Worm (Caenorhabditis elegans) whole organism, L2 larva: Measurements from ENCODE around the gene ger-1.

Experiments used
- aly-2 ChIP-seq: fragments of 150-350 bp; optimal IDR thresholded peaks from 2 replicates; lab custom pipeline; 2014; ENCODE audit warnings: missing biosample characterization, missing genetic modification characterization
- ceh-16 ChIP-seq: fragments of 150-350 bp; optimal IDR thresholded peaks from 2 replicates; lab custom pipeline; 2014; ENCODE audit warnings: missing biosample characterization, missing genetic modification characterization
- lin-13 ChIP-seq: fragments of 150-350 bp; optimal IDR thresholded peaks from 2 replicates; lab custom pipeline; 2014; ENCODE audit warnings: missing biosample characterization, missing genetic modification reagents, missing genetic modification characterization
- lin-39 ChIP-seq: fragments of 150-350 bp; optimal IDR thresholded peaks from 2 replicates; lab custom pipeline; 2014; ENCODE audit warnings: missing biosample characterization, missing genetic modification reagents, missing genetic modification characterization
- mdl-1 ChIP-seq, 2 experiments: fragments of 150-350 bp in 1 of 2; sonication (generic microtip) in 1 of 2; optimal IDR thresholded peaks; 2 replicates each; lab custom pipeline; 2017; ENCODE audit warnings: missing biosample characterization in 2 of 2, missing genetic modification characterization in 2 of 2
- nhr-77 ChIP-seq: fragments of 150-350 bp; optimal IDR thresholded peaks from 2 replicates; lab custom pipeline; 2014; ENCODE audit warnings: missing biosample characterization, missing genetic modification characterization
- unc-62 ChIP-seq: fragments of 150-350 bp; optimal IDR thresholded peaks from 2 replicates; lab custom pipeline; 2014; ENCODE audit warnings: missing biosample characterization, missing genetic modification reagents, missing genetic modification characterization
- zag-1 ChIP-seq: fragments of 150-350 bp; optimal IDR thresholded peaks from 2 replicates; lab custom pipeline; 2014; ENCODE audit warnings: missing biosample characterization, missing genetic modification characterization
- ztf-11 ChIP-seq: sonication (generic microtip); optimal IDR thresholded peaks from 2 replicates; lab custom pipeline; 2017; ENCODE audit warnings: missing biosample characterization, missing genetic modification characterization

ce11 chrIII:7068520-7069113 lies 1.3 kb upstream of the ger-1 start, which contains the start of the genes ubc-18 and R01H2.8:
- TF ChIP-seq unc-62 (GFP tag; lab: Kevin White, UChicago) (no peak), zag-1 (tag; lab: Kevin White, UChicago) (no peak), nhr-77 (tag; lab: Kevin White, UChicago) (no peak), lin-39 (no peak), aly-2 (tag; lab: Kevin White, UChicago) (no peak), ztf-11 (no peak), ceh-16 (tag; lab: Kevin White, UChicago) (no peak), lin-13 (no peak), mdl-1 (tag; optimal IDR thresholded peaks at IDR 0.05; lab: Kevin White, UChicago) (no peak)
